Fruit fly (Drosophila melanogaster) whole organism, embryonic: Measurements from ENCODE around the gene scpr-C.

ENCODE experiments used
- Atf3 ChIP-seq: fragments of 200-800 bp; sonication (Bioruptor generic); optimal IDR thresholded peaks from 3 replicates; lab custom pipeline; 2016; ENCODE audit warnings: missing biosample characterization, missing genetic modification characterization
- B-H1 ChIP-seq: fragments of 200-800 bp; sonication (Bioruptor generic); IDR thresholded peaks from 3 replicates; pipeline ENCODE4 v1.3.6; 2022; ENCODE audit warnings: missing biosample characterization, missing genetic modification characterization
- BtbVII ChIP-seq: fragments of 200-800 bp; sonication (Bioruptor generic); optimal IDR thresholded peaks from 3 replicates; lab custom pipeline; 2017; ENCODE audit warnings: missing biosample characterization, mild to moderate bottlenecking, missing genetic modification characterization
- C15 ChIP-seq: fragments of 200-800 bp; sonication (Bioruptor generic); IDR thresholded peaks from 3 replicates; pipeline ENCODE4 v1.3.6; 2022; ENCODE audit warnings: missing biosample characterization, missing genetic modification characterization
- CG1024 ChIP-seq: fragments of 200-800 bp; sonication (Bioruptor generic); IDR thresholded peaks from 2 replicates; pipeline ENCODE4 v1.3.6; 2022; ENCODE audit warnings: missing biosample characterization, missing genetic modification characterization
- CG12236 ChIP-seq: fragments of 200-800 bp; sonication (Bioruptor generic); optimal IDR thresholded peaks from 2 replicates; lab custom pipeline; 2016; ENCODE audit warnings: missing biosample characterization, missing genetic modification characterization
- CG14965 ChIP-seq: fragments of 200-800 bp; sonication (Bioruptor generic); optimal IDR thresholded peaks from 2 replicates; lab custom pipeline; 2016; ENCODE audit warnings: missing biosample characterization, missing genetic modification characterization, borderline replicate concordance
- CG15269 ChIP-seq: fragments of 200-800 bp; sonication (Bioruptor generic); optimal IDR thresholded peaks from 2 replicates; lab custom pipeline; 2018; ENCODE audit warnings: missing biosample characterization, mild to moderate bottlenecking, missing genetic modification characterization, moderate library complexity
- CG15514 ChIP-seq: fragments of 200-800 bp; sonication (Bioruptor generic); optimal IDR thresholded peaks from 3 replicates; lab custom pipeline; 2017; ENCODE audit warnings: missing biosample characterization, missing genetic modification characterization, mild to moderate bottlenecking, moderate library complexity, missing genetic modification reagents
- CG17802 ChIP-seq: fragments of 200-800 bp; sonication (Bioruptor generic); optimal IDR thresholded peaks from 2 replicates; lab custom pipeline; 2018; ENCODE audit warnings: missing biosample characterization, mild to moderate bottlenecking, missing genetic modification characterization, moderate library complexity
- CG18262 ChIP-seq: fragments of 200-800 bp; optimal IDR thresholded peaks from 3 replicates; lab custom pipeline; 2019; ENCODE audit warnings: missing biosample characterization, mild to moderate bottlenecking, missing genetic modification characterization, moderate library complexity
- CG18599 ChIP-seq: fragments of 200-800 bp; sonication (Bioruptor generic); optimal IDR thresholded peaks from 3 replicates; lab custom pipeline; 2017; ENCODE audit warnings: missing biosample characterization, missing genetic modification characterization, mild to moderate bottlenecking, moderate library complexity, missing genetic modification reagents
- CG3163 ChIP-seq: fragments of 200-800 bp; sonication (Bioruptor generic); optimal IDR thresholded peaks from 3 replicates; lab custom pipeline; 2016; ENCODE audit warnings: missing biosample characterization, missing genetic modification characterization
- CG42726 ChIP-seq: fragments of 200-800 bp; sonication (Bioruptor generic); IDR thresholded peaks from 2 replicates; pipeline ENCODE4 v1.3.6; 2022; ENCODE audit warnings: missing biosample characterization, missing genetic modification characterization; ENCODE audit not compliant: partially characterized antibody
- CG4328 ChIP-seq: fragments of 200-800 bp; sonication (Bioruptor generic); optimal IDR thresholded peaks from 3 replicates; lab custom pipeline; 2017; ENCODE audit warnings: missing biosample characterization, missing genetic modification reagents, missing genetic modification characterization
- CG4820 ChIP-seq: fragments of 200-800 bp; sonication (Bioruptor generic); optimal IDR thresholded peaks from 3 replicates; lab custom pipeline; 2016; ENCODE audit warnings: missing biosample characterization, missing genetic modification characterization
- CG5245 ChIP-seq: fragments of 200-800 bp; sonication (Bioruptor generic); optimal IDR thresholded peaks from 3 replicates; lab custom pipeline; 2016; ENCODE audit warnings: missing biosample characterization, missing genetic modification characterization
- CG6175 ChIP-seq: fragments of 200-800 bp; sonication (Bioruptor generic); IDR thresholded peaks from 3 replicates; pipeline ENCODE4 v1.3.6; 2022; ENCODE audit warnings: missing biosample characterization, missing genetic modification characterization
- CG6272 ChIP-seq: fragments of 200-800 bp; sonication (Bioruptor generic); IDR thresholded peaks from 2 replicates; pipeline ENCODE4 v1.3.6; 2022; ENCODE audit warnings: missing biosample characterization, missing genetic modification characterization
- CG7928 ChIP-seq: fragments of 200-800 bp; sonication (Bioruptor generic); optimal IDR thresholded peaks from 2 replicates; lab custom pipeline; 2017; ENCODE audit warnings: missing biosample characterization, mild to moderate bottlenecking, missing genetic modification characterization
- CG8089 ChIP-seq: fragments of 200-800 bp; sonication (Bioruptor generic); optimal IDR thresholded peaks from 3 replicates; lab custom pipeline; 2016; ENCODE audit warnings: missing biosample characterization, missing genetic modification characterization
- CHES-1-like ChIP-seq: fragments of 200-800 bp; sonication (Bioruptor generic); optimal IDR thresholded peaks from 2 replicates; lab custom pipeline; 2016; ENCODE audit warnings: missing biosample characterization, missing genetic modification characterization
- Dad ChIP-seq: fragments of 200-800 bp; sonication (Bioruptor generic); optimal IDR thresholded peaks from 3 replicates; lab custom pipeline; 2016; ENCODE audit warnings: missing biosample characterization, missing genetic modification characterization
- Dll ChIP-seq: fragments of 200-800 bp; sonication (Bioruptor generic); IDR thresholded peaks from 4 replicates; pipeline ENCODE4 v1.3.6; 2022; ENCODE audit warnings: missing biosample characterization, missing genetic modification characterization; ENCODE audit not compliant: partially characterized antibody
- H15 ChIP-seq: fragments of 200-800 bp; sonication (Bioruptor generic); IDR thresholded peaks from 3 replicates; pipeline ENCODE4 v1.3.6; 2022; ENCODE audit warnings: missing biosample characterization, missing genetic modification characterization
- Hand ChIP-seq: fragments of 200-800 bp; sonication (Bioruptor generic); optimal IDR thresholded peaks from 2 replicates; lab custom pipeline; 2017; ENCODE audit warnings: mild to moderate bottlenecking, missing biosample characterization, missing genetic modification reagents, missing genetic modification characterization
- Max ChIP-seq: fragments of 200-800 bp; sonication (Bioruptor generic); optimal IDR thresholded peaks from 2 replicates; lab custom pipeline; 2016; ENCODE audit warnings: missing biosample characterization, mild to moderate bottlenecking, missing genetic modification characterization
- Mrtf ChIP-seq: fragments of 200-800 bp; sonication (Bioruptor generic); IDR thresholded peaks from 3 replicates; pipeline ENCODE4 v1.3.6; 2022; ENCODE audit warnings: missing biosample characterization, missing genetic modification characterization
- Oli ChIP-seq: fragments of 200-800 bp; sonication (Bioruptor generic); optimal IDR thresholded peaks from 2 replicates; lab custom pipeline; 2018; ENCODE audit warnings: missing biosample characterization, mild to moderate bottlenecking, missing genetic modification characterization, moderate library complexity
- Ravus ChIP-seq: fragments of 200-800 bp; sonication (Bioruptor generic); IDR thresholded peaks from 2 replicates; pipeline ENCODE4 v1.3.6; 2022; ENCODE audit warnings: missing biosample characterization, missing genetic modification characterization
- Taf1 ChIP-seq: fragments of 200-800 bp; sonication (Bioruptor generic); IDR thresholded peaks from 2 replicates; pipeline ENCODE4 v1.3.6; 2022; ENCODE audit warnings: missing biosample characterization, missing genetic modification characterization
- cg ChIP-seq: fragments of 200-800 bp; sonication (Bioruptor generic); optimal IDR thresholded peaks from 3 replicates; lab custom pipeline; 2019; ENCODE audit warnings: missing biosample characterization, mild to moderate bottlenecking, missing genetic modification characterization, moderate library complexity
- dati ChIP-seq: fragments of 200-800 bp; sonication (Bioruptor generic); IDR thresholded peaks from 2 replicates; pipeline ENCODE4 v1.3.6; 2022; ENCODE audit warnings: missing biosample characterization, missing genetic modification characterization
- eve ChIP-seq, 2 experiments: fragments of >200 bp; optimal IDR thresholded peaks; 2 replicates each; lab custom pipeline; 2017; ENCODE audit warnings: missing biosample characterization in 2 of 2, missing genetic modification characterization in 2 of 2
- ftz-f1 ChIP-seq: fragments of 200-800 bp; sonication (Bioruptor generic); optimal IDR thresholded peaks from 2 replicates; lab custom pipeline; 2016; ENCODE audit warnings: missing biosample characterization, missing genetic modification characterization
- grau ChIP-seq: fragments of 200-800 bp; optimal IDR thresholded peaks from 3 replicates; lab custom pipeline; 2019; ENCODE audit warnings: missing biosample characterization, mild to moderate bottlenecking, missing genetic modification characterization, moderate library complexity
- gsb ChIP-seq: fragments of 200-800 bp; sonication (Bioruptor generic); IDR thresholded peaks from 2 replicates; pipeline ENCODE4 v1.3.6; 2022; ENCODE audit warnings: missing biosample characterization, missing genetic modification characterization
- ham ChIP-seq: fragments of 200-800 bp; sonication (Bioruptor generic); IDR thresholded peaks from 2 replicates; pipeline ENCODE4 v1.3.6; 2022; ENCODE audit warnings: missing biosample characterization, missing genetic modification characterization
- hbn ChIP-seq: fragments of 200-800 bp; sonication (Bioruptor generic); IDR thresholded peaks from 2 replicates; pipeline ENCODE4 v1.3.6; 2022; ENCODE audit warnings: missing biosample characterization, missing genetic modification characterization; ENCODE audit not compliant: partially characterized antibody
- ind ChIP-seq: fragments of 200-800 bp; sonication (Bioruptor generic); optimal IDR thresholded peaks from 3 replicates; lab custom pipeline; 2016; ENCODE audit warnings: missing biosample characterization, missing genetic modification characterization
- jigr1 ChIP-seq: fragments of 200-800 bp; sonication (Bioruptor generic); IDR thresholded peaks from 3 replicates; pipeline ENCODE4 v1.3.6; 2022; ENCODE audit warnings: missing biosample characterization, missing genetic modification characterization
- nau ChIP-seq: fragments of 200-800 bp; sonication (Bioruptor generic); optimal IDR thresholded peaks from 3 replicates; lab custom pipeline; 2017; ENCODE audit warnings: missing biosample characterization, mild to moderate bottlenecking, missing genetic modification characterization, missing genetic modification reagents
- pnt ChIP-seq: fragments of 200-800 bp; sonication (Bioruptor generic); optimal IDR thresholded peaks from 3 replicates; lab custom pipeline; 2016; ENCODE audit warnings: missing biosample characterization, missing genetic modification characterization
- pros ChIP-seq: fragments of 200-800 bp; sonication (Bioruptor generic); optimal IDR thresholded peaks from 3 replicates; lab custom pipeline; 2019; ENCODE audit warnings: missing biosample characterization, mild to moderate bottlenecking, missing genetic modification characterization, moderate library complexity
- run ChIP-seq: fragments of 200-800 bp; sonication (Bioruptor generic); optimal IDR thresholded peaks from 3 replicates; lab custom pipeline; 2018; ENCODE audit warnings: missing biosample characterization, mild to moderate bottlenecking, missing genetic modification characterization
- slp2 ChIP-seq: fragments of 200-800 bp; sonication (Bioruptor generic); optimal IDR thresholded peaks from 2 replicates; lab custom pipeline; 2016; ENCODE audit warnings: missing biosample characterization, missing genetic modification characterization
- stc ChIP-seq: fragments of 200-800 bp; sonication (Bioruptor generic); IDR thresholded peaks from 2 replicates; pipeline ENCODE4 v1.3.6; 2022; ENCODE audit warnings: missing biosample characterization, missing genetic modification characterization
- tll ChIP-seq, 2 experiments: fragments of 200-800 bp in 1 of 2; fragments of >200 bp in 1 of 2; sonication (Bioruptor generic) in 1 of 2; optimal IDR thresholded peaks; 2 replicates each; lab custom pipeline; 2017 to 2019; ENCODE audit warnings: missing biosample characterization in 2 of 2, missing genetic modification characterization in 2 of 2, mild to moderate bottlenecking in 1 of 2, moderate library complexity in 1 of 2
- ttk ChIP-seq: fragments of 200-800 bp; sonication (Bioruptor generic); IDR thresholded peaks from 2 replicates; pipeline ENCODE4 v2.1.2; 2022; ENCODE audit warnings: missing biosample characterization, missing genetic modification characterization
- unpg ChIP-seq: fragments of 200-800 bp; sonication (Bioruptor generic); optimal IDR thresholded peaks from 3 replicates; lab custom pipeline; 2018; ENCODE audit warnings: missing biosample characterization, mild to moderate bottlenecking, missing genetic modification characterization, moderate library complexity

scpr-C gene

DNA sequence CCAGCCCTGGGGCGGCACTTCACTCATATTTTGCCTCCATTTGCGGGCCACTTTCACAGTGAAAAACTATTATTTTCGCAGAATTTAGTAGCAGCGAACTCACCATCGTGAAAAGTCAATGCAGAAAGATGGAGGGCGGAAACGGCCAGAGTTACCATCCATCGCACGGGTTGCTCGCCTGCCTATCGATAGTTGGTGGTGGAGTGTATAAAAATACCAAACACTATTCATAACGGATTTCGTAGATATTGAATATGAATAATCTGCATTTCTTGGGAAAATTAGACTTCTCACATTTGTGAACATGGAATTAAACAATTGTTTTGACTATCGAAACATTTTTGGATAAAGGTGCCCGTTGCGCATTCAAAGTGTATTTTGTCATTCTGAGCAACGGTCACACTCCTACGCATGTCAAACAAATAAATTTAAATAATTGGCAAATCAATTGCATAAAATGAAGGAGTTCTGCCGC, 9.1 kb upstream of the scpr-C start, which contains the start of the genes RpS25 and CG4820 (continued):
- peak; percentile 82 for TF ChIP-seq Mrtf
- TF ChIP-seq stc (GFP tag; lab: Robert Waterston, UW), result peak; percentile 79
- peak; percentile 94 for TF ChIP-seq CG4820 (GFP tag; lab: Kevin White, UChicago)
- peak; percentile 72 for TF ChIP-seq ind
- peak; percentile 2 for TF ChIP-seq pros (GFP tag; lab: Kevin White, UChicago)
- peak; percentile 40 to 90 for TF ChIP-seq tll (GFP tag; optimal IDR thresholded peaks at IDR 0.05; lab: Kevin White, UChicago)
- TF ChIP-seq ftz-f1 (GFP tag; lab: Kevin White, UChicago), result peak; percentile 76
- peak; percentile 15 for TF ChIP-seq Ravus (GFP tag; lab: Robert Waterston, UW)
- peak; percentile 81 for TF ChIP-seq Hand (GFP tag; lab: Kevin White, UChicago)
- peak; percentile 74 for TF ChIP-seq CG1024 (GFP tag; lab: Robert Waterston, UW)
- peak; percentile 69; the same call in 2 of the 3 replicates for TF ChIP-seq B-H1
- TF ChIP-seq CG14965 (GFP tag; lab: Kevin White, UChicago), result peak; percentile 66
- peak; percentile 93 for TF ChIP-seq CG8089 (GFP tag; lab: Kevin White, UChicago)
- TF ChIP-seq gsb (GFP tag; lab: Robert Waterston, UW), result peak; percentile 66
- TF ChIP-seq nau (GFP tag; lab: Kevin White, UChicago), result peak; percentile 95
- TF ChIP-seq Oli (tag; lab: Kevin White, UChicago), result peak; percentile 82
- TF ChIP-seq CG17802 (tag; lab: Kevin White, UChicago), result peak; percentile 82
- TF ChIP-seq slp2 (GFP tag; lab: Kevin White, UChicago), result peak; percentile 90
- peak; percentile 81; the same call in 2 of the 3 replicates for TF ChIP-seq H15 (GFP tag; lab: Robert Waterston, UW)
- peak; percentile 57; the same call in 1 of the 3 replicates for TF ChIP-seq C15 (GFP tag; lab: Robert Waterston, UW)
- TF ChIP-seq BtbVII (GFP tag; lab: Kevin White, UChicago), result peak; percentile 92
- peak; percentile 85 for TF ChIP-seq CG5245
- TF ChIP-seq grau, result peak; percentile 86
- peak; percentile 89 for TF ChIP-seq CG12236 (GFP tag; lab: Kevin White, UChicago)
- peak; percentile 90 for TF ChIP-seq CG18599
- TF ChIP-seq Max, result peak; percentile 94
- peak; percentile 93 for TF ChIP-seq CG15514 (GFP tag; lab: Kevin White, UChicago)
- TF ChIP-seq CHES-1-like (GFP tag; lab: Kevin White, UChicago), result peak; percentile 94
- peak; percentile 84 for TF ChIP-seq run (tag; lab: Kevin White, UChicago)
- TF ChIP-seq Dad, result peak; percentile 93
- peak; percentile 86 for TF ChIP-seq unpg (GFP tag; lab: Kevin White, UChicago)
- peak; percentile 28 for TF ChIP-seq pnt (GFP tag; lab: Kevin White, UChicago)
- TF ChIP-seq CG7928 (GFP tag; lab: Kevin White, UChicago), result peak; percentile 78
- no peak for TF ChIP-seq jigr1
- TF ChIP-seq CG3163 (GFP tag; lab: Kevin White, UChicago), result peak; percentile 82
- peak; percentile 51; the same call in 1 of the 2 replicates for TF ChIP-seq Taf1 (GFP tag; lab: Robert Waterston, UW)
- TF ChIP-seq Dll (GFP tag; lab: Robert Waterston, UW), result peak; percentile 93
- peak; percentile 84 for TF ChIP-seq dati
- peak; percentile 84 for TF ChIP-seq CG6175 (GFP tag; lab: Robert Waterston, UW)
- peak; percentile 84 for TF ChIP-seq CG15269
- peak; percentile 85 for TF ChIP-seq ttk (GFP tag; lab: Robert Waterston, UW)
- peak; percentile 86 for TF ChIP-seq Atf3
- TF ChIP-seq hbn (GFP tag; lab: Robert Waterston, UW), result peak; percentile 83
- peak; percentile 77 for TF ChIP-seq CG6272 (GFP tag; lab: Robert Waterston, UW)
- TF ChIP-seq CG42726 (GFP tag; lab: Robert Waterston, UW), result peak; percentile 69
- peak; percentile 55; the same call in 1 of the 2 replicates for TF ChIP-seq ham (GFP tag; lab: Robert Waterston, UW)
- no peak for TF ChIP-seq eve (GFP tag; optimal IDR thresholded peaks at IDR 0.05; lab: Kevin White, UChicago)
- no peak for TF ChIP-seq cg (GFP tag; lab: Kevin White, UChicago)
- TF ChIP-seq CG4328 (GFP tag; lab: Kevin White, UChicago), result peak; percentile 94
- peak; percentile 81 for TF ChIP-seq CG18262 (tag; lab: Kevin White, UChicago)
